Fruit fly (Drosophila melanogaster): ENCODE measurements around the gene CG34426.

CG34426 gene

dm6 chr3L:8770616-8771229 is 31.5 kb upstream of the CG34426 start (continued):
- no peak for TF ChIP-seq rib (GFP tag; IDR thresholded peaks at IDR 0.05)
- no peak for TF ChIP-seq lilli (GFP tag; optimal IDR thresholded peaks at IDR 0.05)
- no peak for TF ChIP-seq CG5953 (GFP tag; IDR thresholded peaks at IDR 0.05)
- peak; percentile 89 for TF ChIP-seq abd-A (tag; optimal IDR thresholded peaks at IDR 0.05)
- TF ChIP-seq sisA (GFP tag; IDR thresholded peaks at IDR 0.05), result no peak
- no peak for TF ChIP-seq fru (optimal IDR thresholded peaks at IDR 0.05)
- TF ChIP-seq Asciz (GFP tag; optimal IDR thresholded peaks at IDR 0.05), result peak; percentile 8
- peak; percentile 47 for TF ChIP-seq kni (GFP tag; optimal IDR thresholded peaks at IDR 0.05)
- TF ChIP-seq so (GFP tag; IDR thresholded peaks at IDR 0.05), result 0 out of 3 replicates have a peak, but pooled peaks have one; percentile 24
- TF ChIP-seq z (GFP tag; IDR thresholded peaks at IDR 0.05), result 0 out of 3 replicates have a peak, but pooled peaks have one; percentile 52
- no peak for TF ChIP-seq CoRest (tag; optimal IDR thresholded peaks at IDR 0.05)
- no peak for TF ChIP-seq CG9876 (GFP tag; optimal IDR thresholded peaks at IDR 0.05)
- TF ChIP-seq Doc3 (GFP tag; IDR thresholded peaks at IDR 0.05; ENCODE audit: partially characterized antibody), result no peak
- peak; percentile 78 for TF ChIP-seq pros (GFP tag; optimal IDR thresholded peaks at IDR 0.05)
- TF ChIP-seq sens (GFP tag), result peak; percentile 75
- no peak for TF ChIP-seq bsh (GFP tag; optimal IDR thresholded peaks at IDR 0.05)
- no peak for TF ChIP-seq CG12299 (tag; optimal IDR thresholded peaks at IDR 0.05)
- TF ChIP-seq PHDP (tag; optimal IDR thresholded peaks at IDR 0.05), result no peak
- no peak for TF ChIP-seq Scr (GFP tag; IDR thresholded peaks at IDR 0.05; ENCODE audit: partially characterized antibody)
- no peak for TF ChIP-seq CG8290 (GFP tag; optimal IDR thresholded peaks at IDR 0.05)
- TF ChIP-seq CG8290 (tag; optimal IDR thresholded peaks at IDR 0.05), result peak in 1 of 2 experiments; percentile 2
- TF ChIP-seq Xrp1 (GFP tag; IDR thresholded peaks at IDR 0.05), result peak; percentile 17; the same call in 1 of the 2 replicates
- TF ChIP-seq CG3407 (GFP tag; optimal IDR thresholded peaks at IDR 0.05), result peak; percentile 1
- peak; percentile 51 for TF ChIP-seq ATbp (GFP tag; optimal IDR thresholded peaks at IDR 0.05)
- no peak for TF ChIP-seq Mrtf (GFP tag; IDR thresholded peaks at IDR 0.05)
- TF ChIP-seq Med (GFP tag), result peak; percentile 49
- TF ChIP-seq Blimp-1 (GFP tag; optimal IDR thresholded peaks at IDR 0.05), result peak; percentile 28
- TF ChIP-seq CG17359 (tag; optimal IDR thresholded peaks at IDR 0.05), result peak; percentile 5
- TF ChIP-seq MBD-R2 (GFP tag; IDR thresholded peaks at IDR 0.05), result no peak
- no peak for TF ChIP-seq shn (GFP tag; optimal IDR thresholded peaks at IDR 0.05)
- no peak for TF ChIP-seq amos (GFP tag; IDR thresholded peaks at IDR 0.05; ENCODE audit: partially characterized antibody)

dm6 chr3L:8772998-8773684 is 29.1 kb upstream of the CG34426 start:
- TF ChIP-seq CG14014 (GFP tag; IDR thresholded peaks at IDR 0.05) (peak; percentile 67; the same call in 1 of the 2 replicates), Doc3 (GFP tag; IDR thresholded peaks at IDR 0.05; ENCODE audit: partially characterized antibody) (no peak), CG3847 (GFP tag; IDR thresholded peaks at IDR 0.05) (peak; percentile 51), kah (GFP tag; optimal IDR thresholded peaks at IDR 0.05) (no peak), Mes4 (GFP tag; optimal IDR thresholded peaks at IDR 0.05) (peak; percentile 66), Fer3 (tag; optimal IDR thresholded peaks at IDR 0.05) (peak; percentile 55), CG17385 (GFP tag; optimal IDR thresholded peaks at IDR 0.05) (peak; percentile 71), cad (GFP tag; optimal IDR thresholded peaks at IDR 0.05) (no peak), unpg (GFP tag; optimal IDR thresholded peaks at IDR 0.05) (peak; percentile 83), ATbp (GFP tag; optimal IDR thresholded peaks at IDR 0.05) (peak; percentile 58), CG1529 (GFP tag; optimal IDR thresholded peaks at IDR 0.05) (peak; percentile 76), grau (tag; optimal IDR thresholded peaks at IDR 0.05) (peak; percentile 77), CG6683 (GFP tag; optimal IDR thresholded peaks at IDR 0.05) (no peak), Sin3A (optimal IDR thresholded peaks at IDR 0.05) (no peak), CG15269 (tag; optimal IDR thresholded peaks at IDR 0.05) (peak; percentile 83), CG1602 (GFP tag; optimal IDR thresholded peaks at IDR 0.05) (peak; percentile 60), Bgb (GFP tag; IDR thresholded peaks at IDR 0.05; ENCODE audit: partially characterized antibody) (no peak), CG9817 (tag; optimal IDR thresholded peaks at IDR 0.05) (peak; percentile 39), CG1832 (GFP tag; optimal IDR thresholded peaks at IDR 0.05) (no peak), Awh (GFP tag; IDR thresholded peaks at IDR 0.05) (peak; percentile 71), CG11504 (tag; optimal IDR thresholded peaks at IDR 0.05) (peak; percentile 79)

Measured in whole organism, embryonic.